Worm (Caenorhabditis elegans) whole organism, early embryonic: ENCODE measurements around the gene pdf-2.

Experiments
- B0310.2 ChIP-seq: sonication (generic microtip); optimal IDR thresholded peaks from 2 replicates; lab custom pipeline; 2016; ENCODE audit warnings: mild to moderate bottlenecking, missing genetic modification characterization, missing compliant biosample characterization
- F13C5.2 ChIP-seq: sonication (generic microtip); optimal IDR thresholded peaks from 2 replicates; lab custom pipeline; 2017; ENCODE audit warnings: mild to moderate bottlenecking, missing genetic modification characterization, inconsistent platforms, missing compliant biosample characterization
- aly-1 ChIP-seq: sonication (generic microtip); optimal IDR thresholded peaks from 2 replicates; lab custom pipeline; 2016; ENCODE audit warnings: missing genetic modification characterization, missing compliant biosample characterization
- ama-1 ChIP-seq: fragments of 150-350 bp; optimal IDR thresholded peaks from 2 replicates; lab custom pipeline; 2014
- ceh-13 ChIP-seq: fragments of 200-800 bp; sonication (Bioruptor generic); optimal IDR thresholded peaks from 2 replicates; lab custom pipeline; 2018; ENCODE audit warnings: mild to moderate bottlenecking, missing genetic modification characterization, missing compliant biosample characterization
- ceh-36 ChIP-seq: sonication (generic microtip); optimal IDR thresholded peaks from 2 replicates; lab custom pipeline; 2016; ENCODE audit warnings: missing genetic modification characterization, inconsistent platforms, missing compliant biosample characterization
- ets-7 ChIP-seq: sonication (generic microtip); optimal IDR thresholded peaks from 2 replicates; lab custom pipeline; 2016; ENCODE audit warnings: missing genotype, missing genetic modification characterization, missing compliant biosample characterization
- flt-1 ChIP-seq: fragments of 200-800 bp; sonication (Bioruptor generic); IDR thresholded peaks from 2 replicates; pipeline ENCODE4 v1.3.6; 2022; ENCODE audit warnings: missing genetic modification characterization, missing compliant biosample characterization
- hmbx-1 ChIP-seq: sonication (generic microtip); optimal IDR thresholded peaks from 2 replicates; lab custom pipeline; 2016; ENCODE audit warnings: mild to moderate bottlenecking, missing genetic modification characterization, missing compliant biosample characterization
- hmg-4 ChIP-seq: fragments of 200-800 bp; sonication (Bioruptor generic); optimal IDR thresholded peaks from 2 replicates; lab custom pipeline; 2018; ENCODE audit warnings: mild to moderate bottlenecking, missing genetic modification characterization, missing compliant biosample characterization
- hnd-1 ChIP-seq: sonication (generic microtip); optimal IDR thresholded peaks from 2 replicates; lab custom pipeline; 2016; ENCODE audit warnings: missing genetic modification characterization, missing compliant biosample characterization
- pes-1 ChIP-seq: fragments of 200-800 bp; sonication (Bioruptor generic); IDR thresholded peaks from 2 replicates; pipeline ENCODE4 v1.3.6; 2022; ENCODE audit warnings: missing genetic modification reagents, missing genetic modification characterization, missing compliant biosample characterization
- scrt-1 ChIP-seq: fragments of 200-800 bp; sonication (Bioruptor generic); IDR thresholded peaks from 2 replicates; pipeline ENCODE4 v1.3.6; 2022; ENCODE audit warnings: missing genetic modification characterization, missing compliant biosample characterization
- sea-1 ChIP-seq: fragments of 200-800 bp; sonication (Bioruptor generic); conservative IDR thresholded peaks from 2 replicates; pipeline ENCODE4 v1.3.6; 2022; ENCODE audit warnings: missing genetic modification characterization, missing compliant biosample characterization
- tbx-11 ChIP-seq: fragments of 200-800 bp; sonication (Bioruptor generic); IDR thresholded peaks from 2 replicates; pipeline ENCODE4 v1.3.6; 2022; ENCODE audit warnings: missing genetic modification characterization, missing compliant biosample characterization
- tbx-37 ChIP-seq: fragments of 200-800 bp; sonication (Bioruptor generic); conservative IDR thresholded peaks from 2 replicates; pipeline ENCODE4 v1.3.6; 2022; ENCODE audit warnings: missing genetic modification reagents, missing genetic modification characterization, missing compliant biosample characterization
- tra-4 ChIP-seq: sonication (generic microtip); optimal IDR thresholded peaks from 2 replicates; lab custom pipeline; 2017; ENCODE audit warnings: missing genetic modification characterization, missing compliant biosample characterization

pdf-2 gene

DNA sequence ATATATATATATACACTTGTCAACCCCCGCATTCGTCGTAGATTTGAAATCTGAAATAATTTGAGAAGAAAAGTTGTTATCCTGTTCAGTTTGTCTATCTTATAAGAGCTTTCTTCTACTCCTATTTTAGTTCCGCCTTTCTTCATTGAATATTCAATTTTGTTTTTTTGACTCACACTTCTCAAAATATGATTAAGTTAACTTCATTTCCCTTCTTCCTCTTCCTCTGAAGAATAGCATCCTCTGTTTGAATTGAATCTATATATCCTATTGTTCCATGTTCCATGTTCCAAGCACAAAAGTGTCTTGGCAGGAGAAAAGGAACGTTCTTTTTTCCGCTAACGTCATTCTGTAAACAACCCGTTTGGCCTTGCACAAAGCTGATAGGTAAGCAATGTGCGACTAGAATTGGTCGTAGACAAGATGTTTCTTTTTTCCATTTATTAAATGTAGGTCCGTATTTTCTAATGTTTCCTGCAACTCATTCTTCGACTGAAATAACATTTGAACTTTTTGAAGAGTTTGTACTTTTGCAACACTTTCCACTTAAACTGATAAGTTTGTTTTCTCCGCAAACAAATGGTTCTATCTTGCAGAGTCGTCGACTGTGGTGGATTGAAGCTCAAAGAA, 28.9 kb downstream of the pdf-2 start, which contains the start of gene gap-1:
TSS of gene gap-1 (plus strand) at position 580 of the 630 bp plus-strand sequence.
- TF ChIP-seq aly-1 (tag; lab: Kevin White, UChicago) (no peak), tra-4 (tag; lab: Kevin White, UChicago) (no peak), scrt-1 (GFP tag; lab: Robert Waterston, UW) (no peak), ceh-36 (no peak), hmbx-1 (tag; lab: Kevin White, UChicago) (no peak), tbx-11 (GFP tag; lab: Robert Waterston, UW) (no peak), pes-1 (GFP tag; lab: Robert Waterston, UW) (no peak), hmg-4 (GFP tag; lab: Kevin White, UChicago) (no peak), B0310.2 (tag; lab: Kevin White, UChicago) (no peak), sea-1 (GFP tag; lab: Robert Waterston, UW) (no peak), ets-7 (no peak), hnd-1 (tag; lab: Kevin White, UChicago) (no peak)

DNA sequence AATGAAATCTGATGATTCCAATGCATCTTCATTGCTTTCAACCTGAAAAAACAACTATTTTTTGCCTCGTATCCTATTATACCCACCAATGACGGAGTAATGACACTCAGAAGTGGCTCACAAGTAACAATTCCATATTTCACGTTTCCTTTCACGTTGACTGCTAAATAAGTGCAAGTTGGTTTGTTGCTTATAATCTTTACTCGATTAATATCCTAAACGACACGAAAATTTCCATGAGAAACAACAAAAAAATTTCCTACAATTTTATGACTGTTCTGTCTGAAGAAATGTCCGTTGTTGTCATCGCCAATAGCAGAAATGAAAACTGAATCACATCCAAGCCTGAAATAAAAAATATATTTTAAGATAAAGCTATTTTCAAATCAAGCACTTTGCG, 34.3 kb downstream of the pdf-2 start:
- no peak for TF ChIP-seq aly-1 (tag; lab: Kevin White, UChicago)
- TF ChIP-seq tra-4 (tag; lab: Kevin White, UChicago): no peak

DNA sequence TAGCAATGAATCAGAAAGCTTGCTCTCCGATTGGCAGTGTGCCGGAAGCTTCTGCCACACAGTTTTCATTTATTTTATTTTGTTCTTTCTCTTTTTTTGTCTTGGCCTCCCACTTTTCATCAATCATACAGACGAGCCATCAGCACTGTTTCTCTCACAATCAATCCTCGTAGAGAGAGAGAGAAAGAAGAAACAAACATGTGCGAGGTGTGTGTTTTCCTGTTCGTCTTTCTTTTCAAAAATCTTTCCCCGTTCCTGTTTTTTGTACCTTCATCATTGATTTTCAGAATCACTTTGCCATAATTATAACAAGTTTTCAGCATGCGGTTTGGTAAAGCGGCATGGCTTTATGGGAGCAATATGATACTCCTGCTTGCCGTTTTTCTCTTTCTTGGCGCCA, 36.0 kb downstream of the pdf-2 start, which contains the start of gene T24C12.1:
TSS of gene T24C12.1 (plus strand) at position 301 of the 400 bp plus-strand sequence.
- TF ChIP-seq tra-4 (tag; lab: Kevin White, UChicago): no peak
- TF ChIP-seq sea-1 (GFP tag; lab: Robert Waterston, UW): no peak
- TF ChIP-seq hmg-4 (GFP tag; lab: Kevin White, UChicago): no peak

DNA sequence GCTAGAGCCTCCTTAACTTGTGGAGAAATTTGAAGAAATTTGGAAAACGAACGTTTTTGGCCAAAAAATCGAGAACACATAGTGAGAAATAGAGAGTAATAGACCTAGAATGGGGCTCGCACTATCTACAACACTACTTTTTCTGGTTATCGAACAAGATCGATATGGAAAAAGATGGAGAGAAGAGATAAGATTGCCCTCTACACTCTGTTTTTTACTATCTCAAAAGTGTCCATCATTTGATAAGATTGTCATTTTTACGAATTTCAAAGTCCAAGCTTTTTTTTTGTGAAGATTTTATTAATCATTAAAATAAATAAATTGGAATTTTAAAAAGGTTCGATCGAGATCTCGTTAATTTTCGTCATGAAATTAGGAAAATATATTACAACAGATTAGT, 40.6 kb downstream of the pdf-2 start, which contains the start of gene T24C12.3:
TSS of gene T24C12.3 (minus strand) at position 134 of the 400 bp plus-strand sequence.
- TF ChIP-seq F13C5.2 (no peak), tra-4 (tag; lab: Kevin White, UChicago) (no peak), ceh-13 (GFP tag; lab: Kevin White, UChicago) (no peak), tbx-37 (GFP tag; lab: Robert Waterston, UW) (no peak), sea-1 (GFP tag; lab: Robert Waterston, UW) (no peak)

DNA sequence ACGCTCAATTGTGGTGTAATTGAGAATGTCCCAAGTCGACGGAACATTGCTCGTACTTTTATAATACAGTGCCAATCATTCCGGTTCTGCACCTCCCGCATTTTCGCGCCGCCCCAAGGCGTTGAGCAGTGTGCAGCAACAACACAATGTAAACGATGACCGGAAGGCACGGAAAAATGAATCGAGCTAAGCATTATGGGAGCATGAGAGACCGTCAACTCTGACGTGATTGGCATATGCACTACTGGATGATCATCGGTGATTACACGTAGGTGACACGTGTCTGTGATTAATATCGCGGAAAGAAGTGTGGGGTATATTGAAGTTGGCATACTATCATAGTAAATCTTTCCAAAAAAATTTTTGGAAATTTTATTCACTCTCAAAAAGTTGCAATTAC, 41.8 kb downstream of the pdf-2 start, which contains the start of gene T24C12.4:
TSS of gene T24C12.4 (minus strand) at position 101 of the 400 bp plus-strand sequence.
- TF ChIP-seq ets-7: no peak

DNA sequence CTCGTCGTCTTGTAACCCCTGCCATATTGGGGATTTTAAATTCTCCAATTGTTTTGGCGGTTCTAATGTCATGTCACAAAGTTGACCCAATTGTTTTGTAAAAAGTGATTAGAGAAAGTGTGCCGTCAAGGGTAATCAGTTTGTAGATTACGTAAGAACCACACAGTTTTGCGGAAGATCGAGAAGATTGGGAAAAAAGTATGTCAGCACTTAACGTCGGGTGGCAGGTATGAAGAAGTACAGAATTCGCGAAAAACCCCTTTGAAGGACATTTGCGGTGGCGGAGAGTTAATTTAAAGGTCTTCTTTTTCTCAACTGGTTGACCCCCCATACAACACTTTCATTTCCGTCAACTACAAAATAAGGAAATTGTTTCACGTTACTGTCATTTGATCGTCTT, 45.2 kb downstream of the pdf-2 start:
- TF ChIP-seq ceh-36: no peak
- no peak for TF ChIP-seq hmg-4 (GFP tag; lab: Kevin White, UChicago)
- no peak for TF ChIP-seq ama-1 (lab: Kevin White, UChicago)
- no peak for TF ChIP-seq ets-7
- no peak for TF ChIP-seq tbx-37 (GFP tag; lab: Robert Waterston, UW)
- TF ChIP-seq hmbx-1 (tag; lab: Kevin White, UChicago): no peak
- TF ChIP-seq flt-1 (GFP tag; lab: Robert Waterston, UW): no peak
- no peak for TF ChIP-seq F13C5.2
- no peak for TF ChIP-seq ceh-13 (GFP tag; lab: Kevin White, UChicago)
- TF ChIP-seq scrt-1 (GFP tag; lab: Robert Waterston, UW): no peak
- no peak for TF ChIP-seq aly-1 (tag; lab: Kevin White, UChicago)
- TF ChIP-seq tbx-11 (GFP tag; lab: Robert Waterston, UW): no peak
- no peak for TF ChIP-seq pes-1 (GFP tag; lab: Robert Waterston, UW)
- no peak for TF ChIP-seq B0310.2 (tag; lab: Kevin White, UChicago)
- no peak for TF ChIP-seq hnd-1 (tag; lab: Kevin White, UChicago)
- TF ChIP-seq sea-1 (GFP tag; lab: Robert Waterston, UW): no peak

DNA sequence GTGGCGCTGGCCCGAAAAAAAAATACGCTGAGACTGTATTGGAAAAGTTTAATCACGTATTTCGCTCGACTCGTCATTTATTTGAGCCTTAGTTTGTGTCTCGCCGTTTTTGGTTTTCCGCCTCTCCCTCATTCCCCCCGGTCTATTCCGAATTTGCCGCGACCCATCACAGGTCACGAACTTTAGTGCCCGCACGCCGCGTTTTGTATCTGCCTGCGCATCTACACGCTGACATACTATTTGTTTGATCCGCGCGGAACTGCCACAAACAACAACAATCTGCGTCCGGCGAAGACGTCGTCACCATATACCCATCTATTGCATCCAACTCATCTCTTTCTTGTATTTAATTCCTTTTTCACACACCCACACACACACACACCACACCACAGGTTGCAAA, 47.0 kb downstream of the pdf-2 start:
- TF ChIP-seq flt-1 (GFP tag; lab: Robert Waterston, UW) (no peak), sea-1 (GFP tag; lab: Robert Waterston, UW) (no peak), tbx-11 (GFP tag; lab: Robert Waterston, UW) (no peak), F13C5.2 (no peak), aly-1 (tag; lab: Kevin White, UChicago) (no peak)

DNA sequence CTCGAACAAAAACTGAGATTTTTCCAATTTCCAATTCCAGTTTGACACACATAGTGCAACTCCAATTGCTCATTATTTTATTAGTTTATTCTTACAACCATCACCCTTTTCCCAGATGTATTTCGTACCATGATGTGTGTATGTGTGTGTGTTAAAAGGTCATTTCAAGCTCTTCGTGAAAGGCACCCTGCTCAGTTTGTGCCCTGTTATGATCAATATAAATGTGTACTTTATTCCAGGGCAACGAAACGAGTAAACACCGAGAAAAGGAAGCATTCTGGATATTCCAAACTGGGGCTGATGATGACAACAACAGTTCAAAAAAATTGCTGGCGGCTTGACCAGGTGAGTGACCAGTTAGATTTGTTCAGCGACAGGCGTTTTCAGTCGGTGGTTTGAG, 47.6 kb downstream of the pdf-2 start, which contains the start of gene peb-1:
TSS of gene peb-1 (plus strand) at position 301 of the 400 bp plus-strand sequence.
- no peak for TF ChIP-seq ets-7
- TF ChIP-seq F13C5.2: no peak
- no peak for TF ChIP-seq hnd-1 (tag; lab: Kevin White, UChicago)
- TF ChIP-seq sea-1 (GFP tag; lab: Robert Waterston, UW): no peak
- no peak for TF ChIP-seq hmbx-1 (tag; lab: Kevin White, UChicago)
- no peak for TF ChIP-seq tbx-37 (GFP tag; lab: Robert Waterston, UW)
- no peak for TF ChIP-seq B0310.2 (tag; lab: Kevin White, UChicago)
- no peak for TF ChIP-seq pes-1 (GFP tag; lab: Robert Waterston, UW)
- no peak for TF ChIP-seq tra-4 (tag; lab: Kevin White, UChicago)
- no peak for TF ChIP-seq ceh-36
- no peak for TF ChIP-seq aly-1 (tag; lab: Kevin White, UChicago)
- TF ChIP-seq hmg-4 (GFP tag; lab: Kevin White, UChicago): no peak
- no peak for TF ChIP-seq ama-1 (lab: Kevin White, UChicago)
- TF ChIP-seq tbx-11 (GFP tag; lab: Robert Waterston, UW): no peak
- no peak for TF ChIP-seq scrt-1 (GFP tag; lab: Robert Waterston, UW)
